Worm (Caenorhabditis elegans) whole organism, young adult: ENCODE measurements around the gene R09E12.9.

ENCODE experiments used
- B0035.1 ChIP-seq: sonication (generic microtip); optimal IDR thresholded peaks from 2 replicates; lab custom pipeline; 2016; ENCODE audit warnings: missing genetic modification characterization, mild to moderate bottlenecking, missing compliant biosample characterization, missing genotype, missing genetic modification reagents
- B0336.3 ChIP-seq: fragments of 200-800 bp; sonication (Bioruptor generic); IDR thresholded peaks from 2 replicates; pipeline ENCODE4 v1.3.6; 2022; ENCODE audit warnings: missing genetic modification characterization, missing compliant biosample characterization
- C06A6.2 ChIP-seq: fragments of 200-800 bp; sonication (Bioruptor generic); conservative IDR thresholded peaks from 2 replicates; pipeline ENCODE4 v1.3.6; 2022; ENCODE audit warnings: missing genetic modification characterization, missing compliant biosample characterization
- D2030.7 ChIP-seq: fragments of 200-800 bp; sonication (Bioruptor generic); IDR thresholded peaks from 2 replicates; pipeline ENCODE4 v1.3.6; 2022; ENCODE audit warnings: missing genetic modification reagents, missing genetic modification characterization, missing compliant biosample characterization
- F22D6.2 ChIP-seq: sonication (generic microtip); optimal IDR thresholded peaks from 2 replicates; lab custom pipeline; 2016; ENCODE audit warnings: mild to moderate bottlenecking, missing genetic modification characterization, missing compliant biosample characterization
- F49E8.2 ChIP-seq: sonication (generic microtip); optimal IDR thresholded peaks from 3 replicates; lab custom pipeline; 2017; ENCODE audit warnings: missing genetic modification characterization, mild to moderate bottlenecking, missing compliant biosample characterization, antibody characterized with exemption, moderate library complexity; ENCODE audit not compliant: insufficient read depth
- T07F8.4 ChIP-seq: sonication (generic microtip); optimal IDR thresholded peaks from 2 replicates; lab custom pipeline; 2016; ENCODE audit warnings: mild to moderate bottlenecking, missing genetic modification characterization, moderate library complexity, missing compliant biosample characterization
- Y53F4B.3 ChIP-seq: fragments of 200-800 bp; sonication (Bioruptor generic); IDR thresholded peaks from 2 replicates; pipeline ENCODE4 v1.3.6; 2022; ENCODE audit warnings: missing genetic modification reagents, missing genetic modification characterization, missing compliant biosample characterization
- akir-1 ChIP-seq: fragments of 200-800 bp; sonication (Bioruptor generic); optimal IDR thresholded peaks from 2 replicates; lab custom pipeline; 2018; ENCODE audit warnings: mild to moderate bottlenecking, missing genetic modification characterization, moderate library complexity, missing compliant biosample characterization
- aptf-2 ChIP-seq: fragments of 200-800 bp; sonication (Bioruptor generic); conservative IDR thresholded peaks from 2 replicates; pipeline ENCODE4 v1.3.6; 2022; ENCODE audit warnings: missing genetic modification reagents, missing genetic modification characterization, missing compliant biosample characterization
- athp-1 ChIP-seq: sonication (generic microtip); optimal IDR thresholded peaks from 2 replicates; lab custom pipeline; 2017; ENCODE audit warnings: mild to moderate bottlenecking, missing genetic modification characterization, missing compliant biosample characterization
- attf-6 ChIP-seq: fragments of 200-800 bp; sonication (Bioruptor generic); IDR thresholded peaks from 2 replicates; pipeline ENCODE4 v1.3.6; 2022; ENCODE audit warnings: missing genetic modification reagents, missing genetic modification characterization, missing compliant biosample characterization
- cebp-1 ChIP-seq, 2 experiments: fragments of 200-800 bp in 1 of 2; sonication (Bioruptor generic) in 1 of 2; sonication (generic microtip) in 1 of 2; IDR thresholded peaks in 1 of 2; optimal IDR thresholded peaks in 1 of 2; 2 replicates each; pipeline versions ENCODE4 v1.3.6 to Lab custom; 2017 to 2022; ENCODE audit warnings: missing compliant biosample characterization in 2 of 2, missing genetic modification characterization in 2 of 2, mild to moderate bottlenecking in 1 of 2, missing genetic modification reagents in 1 of 2, moderate library complexity in 1 of 2
- cebp-2 ChIP-seq: fragments of 200-800 bp; sonication (Bioruptor generic); IDR thresholded peaks from 2 replicates; pipeline ENCODE4 v1.3.6; 2022; ENCODE audit warnings: missing genetic modification characterization, missing compliant biosample characterization
- ceh-27 ChIP-seq: fragments of 200-800 bp; sonication (Bioruptor generic); optimal IDR thresholded peaks from 2 replicates; lab custom pipeline; 2018; ENCODE audit warnings: mild to moderate bottlenecking, missing genetic modification characterization, moderate library complexity, missing compliant biosample characterization
- ceh-58 ChIP-seq: fragments of 200-800 bp; sonication (Bioruptor generic); IDR thresholded peaks from 2 replicates; pipeline ENCODE4 v1.3.6; 2022; ENCODE audit warnings: missing genetic modification characterization, missing compliant biosample characterization
- dpff-1 ChIP-seq: sonication (generic microtip); optimal IDR thresholded peaks from 2 replicates; lab custom pipeline; 2017; ENCODE audit warnings: mild to moderate bottlenecking, missing genetic modification characterization, missing compliant biosample characterization
- egl-18 ChIP-seq: fragments of 200-800 bp; sonication (Bioruptor generic); IDR thresholded peaks from 2 replicates; pipeline ENCODE4 v1.3.6; 2022; ENCODE audit warnings: missing genetic modification reagents, missing genetic modification characterization, missing compliant biosample characterization
- egrh-3 ChIP-seq: fragments of 200-800 bp; sonication (Bioruptor generic); IDR thresholded peaks from 2 replicates; pipeline ENCODE4 v1.3.6; 2022; ENCODE audit warnings: missing genetic modification reagents, missing genetic modification characterization, missing compliant biosample characterization
- ekl-4 ChIP-seq: fragments of 200-800 bp; sonication (Bioruptor generic); IDR thresholded peaks from 2 replicates; pipeline ENCODE4 v1.3.6; 2022; ENCODE audit warnings: missing genetic modification reagents, missing genetic modification characterization, missing compliant biosample characterization
- him-1 ChIP-seq: sonication (generic microtip); optimal IDR thresholded peaks from 2 replicates; lab custom pipeline; 2016; ENCODE audit warnings: missing genotype, missing genetic modification reagents, missing genetic modification characterization, missing compliant biosample characterization
- hsf-1 ChIP-seq: fragments of 200-800 bp; sonication (Bioruptor generic); IDR thresholded peaks from 2 replicates; pipeline ENCODE4 v1.3.6; 2022; ENCODE audit warnings: missing genetic modification reagents, missing genetic modification characterization, missing compliant biosample characterization
- lin-35 ChIP-seq, 3 experiments: fragments of 150-350 bp in 2 of 3; sonication (generic microtip) in 1 of 3; optimal IDR thresholded peaks; 2 replicates each; lab custom pipeline; 2014 to 2018; ENCODE audit warnings: missing biosample characterization in 3 of 3, missing genetic modification characterization in 3 of 3, missing genetic modification reagents in 3 of 3
- madf-3 ChIP-seq: fragments of 200-800 bp; sonication (Bioruptor generic); IDR thresholded peaks from 2 replicates; pipeline ENCODE4 v1.3.6; 2022; ENCODE audit warnings: missing genetic modification reagents, missing genetic modification characterization, missing compliant biosample characterization
- madf-6 ChIP-seq: fragments of 200-800 bp; sonication (Bioruptor generic); IDR thresholded peaks from 2 replicates; pipeline ENCODE4 v1.3.6; 2022; ENCODE audit warnings: missing genetic modification reagents, missing genetic modification characterization, missing compliant biosample characterization
- mel-28 ChIP-seq: sonication (generic microtip); optimal IDR thresholded peaks from 2 replicates; lab custom pipeline; 2016; ENCODE audit warnings: borderline replicate concordance, mild to moderate bottlenecking, missing genetic modification characterization, missing compliant biosample characterization
- nfyb-1 ChIP-seq: fragments of 200-800 bp; sonication (Bioruptor generic); IDR thresholded peaks from 2 replicates; pipeline ENCODE4 v1.3.6; 2022; ENCODE audit warnings: missing genetic modification reagents, missing genetic modification characterization, missing compliant biosample characterization
- nhr-27 ChIP-seq: fragments of 200-800 bp; sonication (Bioruptor generic); optimal IDR thresholded peaks from 2 replicates; lab custom pipeline; 2018; ENCODE audit warnings: mild to moderate bottlenecking, missing genetic modification characterization, moderate library complexity, missing compliant biosample characterization
- repo-1 ChIP-seq: sonication (generic microtip); optimal IDR thresholded peaks from 2 replicates; lab custom pipeline; 2017; ENCODE audit warnings: mild to moderate bottlenecking, missing genetic modification characterization, missing compliant biosample characterization
- rpc-1 ChIP-seq, 2 experiments: fragments of 150-350 bp in 1 of 2; sonication (generic microtip) in 1 of 2; optimal IDR thresholded peaks; 2 replicates each; lab custom pipeline; 2014 to 2018; ENCODE audit warnings: missing biosample characterization in 1 of 2, missing genetic modification characterization in 1 of 2, missing genetic modification reagents in 1 of 2, missing genotype in 1 of 2
- sdz-38 ChIP-seq: sonication (generic microtip); optimal IDR thresholded peaks from 2 replicates; lab custom pipeline; 2016; ENCODE audit warnings: missing genotype, missing genetic modification characterization, missing compliant biosample characterization
- sea-2 ChIP-seq: fragments of 200-800 bp; sonication (Bioruptor generic); IDR thresholded peaks from 2 replicates; pipeline ENCODE4 v1.3.6; 2022; ENCODE audit warnings: missing genetic modification characterization, missing compliant biosample characterization
- somi-1 ChIP-seq: fragments of 200-800 bp; sonication (Bioruptor generic); optimal IDR thresholded peaks from 2 replicates; lab custom pipeline; 2018; ENCODE audit warnings: mild to moderate bottlenecking, missing genetic modification characterization, missing compliant biosample characterization
- tlf-1 ChIP-seq: fragments of 200-800 bp; sonication (Bioruptor generic); optimal IDR thresholded peaks from 2 replicates; lab custom pipeline; 2018; ENCODE audit warnings: mild to moderate bottlenecking, missing genetic modification characterization, missing compliant biosample characterization
- xnd-1 ChIP-seq: sonication (generic microtip); optimal IDR thresholded peaks from 2 replicates; lab custom pipeline; 2016; ENCODE audit warnings: missing genotype, missing genetic modification reagents, missing genetic modification characterization, missing compliant biosample characterization
- zfh-2 ChIP-seq: fragments of 200-800 bp; sonication (Bioruptor generic); conservative IDR thresholded peaks from 2 replicates; pipeline ENCODE4 v1.3.6; 2022; ENCODE audit warnings: missing genetic modification reagents, missing genetic modification characterization, missing compliant biosample characterization
- ztf-3 ChIP-seq: fragments of 200-800 bp; sonication (Bioruptor generic); optimal IDR thresholded peaks from 2 replicates; lab custom pipeline; 2018; ENCODE audit warnings: mild to moderate bottlenecking, missing genetic modification characterization, missing compliant biosample characterization

The R09E12.9 gene

DNA sequence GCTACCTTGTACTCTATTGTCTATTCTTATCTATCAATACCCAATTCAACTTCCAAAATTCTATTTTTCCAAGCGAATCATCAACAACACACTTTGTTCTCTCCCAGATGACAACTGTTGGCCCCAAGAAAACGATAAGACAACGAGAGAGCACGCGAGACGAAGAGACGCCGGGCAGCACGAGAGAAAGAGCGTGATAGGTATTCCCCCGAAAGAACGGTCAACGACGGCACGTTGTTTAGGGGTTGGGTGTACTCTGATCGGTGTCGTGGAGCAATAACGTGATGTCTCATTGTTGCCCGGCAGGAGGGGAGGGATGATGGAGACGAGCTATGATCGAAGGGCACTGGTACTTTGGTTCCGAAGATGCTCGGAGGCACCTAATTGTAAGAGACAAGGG is 46.1 kb upstream of the R09E12.9 start (continued):
- peak; percentile 67 for TF ChIP-seq egrh-3 (GFP tag; lab: Robert Waterston, UW)
- 0 out of 2 replicates have a peak, but pooled peaks have one; percentile 11 for TF ChIP-seq sea-2
- no peak for TF ChIP-seq mel-28 (tag; lab: Kevin White, UChicago)
- TF ChIP-seq ceh-27 (GFP tag; lab: Kevin White, UChicago), result peak; percentile 41
- TF ChIP-seq ekl-4, result peak; percentile 78
- TF ChIP-seq him-1, result no peak
- no peak for TF ChIP-seq D2030.7 (GFP tag; lab: Robert Waterston, UW)
- no peak for TF ChIP-seq nhr-27 (tag; lab: Kevin White, UChicago)
- peak; percentile 81 for TF ChIP-seq zfh-2 (GFP tag; lab: Robert Waterston, UW)
- TF ChIP-seq F49E8.2 (tag; lab: Kevin White, UChicago), result no peak
- TF ChIP-seq madf-6, result 0 out of 2 replicates have a peak, but pooled peaks have one; percentile 31
- peak; percentile 78 for TF ChIP-seq repo-1 (tag; lab: Kevin White, UChicago)
- TF ChIP-seq F22D6.2, result peak; percentile 84
- 0 out of 2 replicates have a peak, but pooled peaks have one; percentile 61 for TF ChIP-seq cebp-2 (GFP tag; lab: Robert Waterston, UW)
- peak; percentile 64; the same call in 1 of the 2 replicates for TF ChIP-seq madf-3 (GFP tag; lab: Robert Waterston, UW)
- no peak for TF ChIP-seq akir-1 (GFP tag; lab: Kevin White, UChicago)
- TF ChIP-seq aptf-2 (GFP tag; lab: Robert Waterston, UW), result no peak
- TF ChIP-seq somi-1 (GFP tag; lab: Kevin White, UChicago), result peak; percentile 89
- TF ChIP-seq rpc-1 (optimal IDR thresholded peaks at IDR 0.05; lab: Kevin White, UChicago), result no peak
- no peak for TF ChIP-seq rpc-1 (tag; optimal IDR thresholded peaks at IDR 0.05; lab: Kevin White, UChicago)
- TF ChIP-seq tlf-1 (GFP tag; lab: Kevin White, UChicago), result peak; percentile 84
- TF ChIP-seq hsf-1 (GFP tag; lab: Robert Waterston, UW), result no peak
- TF ChIP-seq ztf-3 (GFP tag; lab: Kevin White, UChicago), result no peak
- TF ChIP-seq xnd-1 (tag; lab: Kevin White, UChicago), result no peak
- TF ChIP-seq dpff-1, result no peak
- no peak for TF ChIP-seq attf-6 (GFP tag; lab: Robert Waterston, UW)

DNA sequence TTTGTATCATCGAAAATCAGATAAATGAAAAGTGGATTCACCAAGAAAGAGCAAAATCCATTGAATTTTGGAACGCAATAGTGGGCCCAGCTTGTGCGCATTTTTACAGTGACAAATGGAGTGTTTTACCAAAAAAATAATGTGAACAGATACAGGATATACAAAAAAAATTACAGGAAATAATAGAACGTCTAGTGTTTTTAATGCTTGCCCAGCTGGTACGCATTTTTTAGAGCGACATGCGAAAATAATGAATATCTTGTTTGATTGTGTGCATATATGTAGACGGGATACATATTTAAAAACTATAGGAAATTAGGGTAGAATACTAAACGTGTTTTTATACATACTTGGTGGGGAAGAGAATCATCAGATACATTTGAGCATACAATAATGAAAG is 41.2 kb upstream of the R09E12.9 start, which contains the start of gene srj-25:
Gene srj-25 (minus strand): TSS at position 101 of the 400 bp plus-strand sequence.
- TF ChIP-seq ceh-58 (GFP tag; lab: Robert Waterston, UW), result no peak
- no peak for TF ChIP-seq B0035.1 (tag; lab: Kevin White, UChicago)
- no peak for TF ChIP-seq C06A6.2
- TF ChIP-seq lin-35 (GFP tag; optimal IDR thresholded peaks at IDR 0.05; lab: Kevin White, UChicago), result no peak
- no peak for TF ChIP-seq T07F8.4 (tag; lab: Kevin White, UChicago)
- no peak for TF ChIP-seq athp-1 (tag; lab: Kevin White, UChicago)
- TF ChIP-seq B0336.3 (GFP tag; lab: Robert Waterston, UW), result no peak
- no peak for TF ChIP-seq sdz-38 (tag; lab: Kevin White, UChicago)
- TF ChIP-seq cebp-1 (GFP tag; IDR thresholded peaks at IDR 0.05; lab: Robert Waterston, UW), result no peak
- no peak for TF ChIP-seq cebp-1 (tag; optimal IDR thresholded peaks at IDR 0.05; lab: Kevin White, UChicago)

DNA sequence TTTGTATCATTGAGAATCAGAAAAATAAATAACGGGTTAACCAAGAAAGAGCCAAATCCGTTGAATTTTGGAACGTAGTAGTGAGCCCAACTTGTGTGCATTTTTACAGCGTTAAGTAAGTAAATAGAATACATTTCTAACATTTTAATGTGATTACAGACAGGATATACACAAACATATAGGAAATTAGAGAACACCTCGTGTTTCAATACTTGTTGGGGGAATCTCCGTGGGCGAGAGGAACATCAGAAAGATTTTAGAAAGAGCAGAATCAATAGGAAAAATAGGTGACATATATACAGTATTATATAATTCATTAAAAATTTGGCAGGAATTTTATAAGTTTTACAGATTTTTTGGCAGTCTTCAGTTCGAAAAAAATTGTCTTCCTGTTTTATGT is 38.6 kb upstream of the R09E12.9 start, which contains the start of gene srj-24:
Gene srj-24 (minus strand): TSS at position 101 of the 400 bp plus-strand sequence.
- no peak for TF ChIP-seq Y53F4B.3
- TF ChIP-seq egl-18 (GFP tag; lab: Robert Waterston, UW), result no peak
- no peak for TF ChIP-seq B0336.3 (GFP tag; lab: Robert Waterston, UW)
- TF ChIP-seq nfyb-1, result no peak
- no peak for TF ChIP-seq cebp-1 (GFP tag; IDR thresholded peaks at IDR 0.05; lab: Robert Waterston, UW)
- TF ChIP-seq cebp-1 (tag; optimal IDR thresholded peaks at IDR 0.05; lab: Kevin White, UChicago), result no peak
